Worm (Caenorhabditis elegans) whole organism, late embryonic: ENCODE data around the gene col-44.

Source experiments
- C08G9.2 ChIP-seq: sonication (generic microtip); optimal IDR thresholded peaks from 2 replicates; lab custom pipeline; 2016; ENCODE audit warnings: mild to moderate bottlenecking, missing genetic modification characterization, moderate library complexity, missing compliant biosample characterization
- C38D4.7 ChIP-seq: fragments of 200-800 bp; sonication (Bioruptor generic); optimal IDR thresholded peaks from 2 replicates; lab custom pipeline; 2018; ENCODE audit warnings: mild to moderate bottlenecking, missing genetic modification characterization, moderate library complexity, missing compliant biosample characterization
- T23F11.4 ChIP-seq: fragments of 200-800 bp; sonication (Bioruptor generic); optimal IDR thresholded peaks from 2 replicates; lab custom pipeline; 2018; ENCODE audit warnings: mild to moderate bottlenecking, missing genetic modification characterization, missing compliant biosample characterization
- ahr-1 ChIP-seq: sonication (generic microtip); optimal IDR thresholded peaks from 2 replicates; lab custom pipeline; 2016; ENCODE audit warnings: missing genetic modification characterization, missing compliant biosample characterization
- ceh-14 ChIP-seq: sonication (generic microtip); optimal IDR thresholded peaks from 2 replicates; lab custom pipeline; 2016; ENCODE audit warnings: missing genotype, missing genetic modification characterization, missing compliant biosample characterization
- ceh-18 ChIP-seq: sonication (generic microtip); optimal IDR thresholded peaks from 2 replicates; lab custom pipeline; 2016; ENCODE audit warnings: missing genetic modification characterization, missing compliant biosample characterization
- ceh-22 ChIP-seq: sonication (generic microtip); optimal IDR thresholded peaks from 2 replicates; lab custom pipeline; 2017; ENCODE audit warnings: missing biosample characterization, missing genetic modification characterization
- ceh-31 ChIP-seq: sonication (generic microtip); optimal IDR thresholded peaks from 2 replicates; lab custom pipeline; 2016; ENCODE audit warnings: missing genetic modification characterization, missing compliant biosample characterization
- ceh-34 ChIP-seq: sonication (generic microtip); optimal IDR thresholded peaks from 2 replicates; lab custom pipeline; 2016; ENCODE audit warnings: mild to moderate bottlenecking, missing genetic modification characterization, missing compliant biosample characterization
- ceh-48 ChIP-seq: sonication (generic microtip); optimal IDR thresholded peaks from 2 replicates; lab custom pipeline; 2016; ENCODE audit warnings: missing genetic modification characterization, inconsistent platforms, missing compliant biosample characterization
- ceh-6 ChIP-seq: fragments of 200-800 bp; sonication (Bioruptor generic); optimal IDR thresholded peaks from 2 replicates; lab custom pipeline; 2018; ENCODE audit warnings: mild to moderate bottlenecking, missing genetic modification characterization, missing compliant biosample characterization
- ceh-9 ChIP-seq: sonication (generic microtip); optimal IDR thresholded peaks from 2 replicates; lab custom pipeline; 2016; ENCODE audit warnings: mild to moderate bottlenecking, missing genetic modification characterization, inconsistent platforms, missing compliant biosample characterization
- dmd-4 ChIP-seq: sonication (generic microtip); optimal IDR thresholded peaks from 2 replicates; lab custom pipeline; 2016; ENCODE audit warnings: borderline replicate concordance, missing genetic modification characterization, missing compliant biosample characterization
- dve-1 ChIP-seq: sonication (generic microtip); optimal IDR thresholded peaks from 2 replicates; lab custom pipeline; 2017; ENCODE audit warnings: antibody characterized with exemption, mild to moderate bottlenecking, missing genetic modification characterization, missing compliant biosample characterization
- elt-2 ChIP-seq: sonication (generic microtip); optimal IDR thresholded peaks from 2 replicates; lab custom pipeline; 2016; ENCODE audit warnings: missing genetic modification reagents, missing genetic modification characterization, missing compliant biosample characterization
- elt-4 ChIP-seq: sonication (generic microtip); optimal IDR thresholded peaks from 2 replicates; lab custom pipeline; 2016; ENCODE audit warnings: missing genetic modification characterization, missing compliant biosample characterization
- ets-4 ChIP-seq: sonication (generic microtip); optimal IDR thresholded peaks from 2 replicates; lab custom pipeline; 2016; ENCODE audit warnings: missing genetic modification characterization, missing compliant biosample characterization
- eyg-1 ChIP-seq: sonication (generic microtip); optimal IDR thresholded peaks from 2 replicates; lab custom pipeline; 2016; ENCODE audit warnings: missing genotype, missing genetic modification characterization, missing compliant biosample characterization
- fkh-10 ChIP-seq: fragments of 150-350 bp; optimal IDR thresholded peaks from 2 replicates; lab custom pipeline; 2014; ENCODE audit warnings: missing biosample characterization, missing genetic modification reagents, missing genetic modification characterization
- fkh-6 ChIP-seq: sonication (generic microtip); optimal IDR thresholded peaks from 2 replicates; lab custom pipeline; 2016; ENCODE audit warnings: missing genetic modification characterization, missing compliant biosample characterization
- gmeb-2 ChIP-seq: sonication (generic microtip); optimal IDR thresholded peaks from 2 replicates; lab custom pipeline; 2016; ENCODE audit warnings: missing genetic modification characterization, inconsistent platforms, missing compliant biosample characterization
- hlh-13 ChIP-seq: fragments of 200-800 bp; sonication (Bioruptor generic); optimal IDR thresholded peaks from 2 replicates; lab custom pipeline; 2018; ENCODE audit warnings: mild to moderate bottlenecking, missing genetic modification characterization, missing compliant biosample characterization
- hlh-6 ChIP-seq: sonication (generic microtip); optimal IDR thresholded peaks from 2 replicates; lab custom pipeline; 2016; ENCODE audit warnings: missing genotype, missing genetic modification characterization, missing compliant biosample characterization
- hlh-8 ChIP-seq: sonication (generic microtip); optimal IDR thresholded peaks from 2 replicates; lab custom pipeline; 2016; ENCODE audit warnings: missing genotype, missing genetic modification characterization, missing compliant biosample characterization
- lin-11 ChIP-seq: fragments of 200-800 bp; sonication (Bioruptor generic); optimal IDR thresholded peaks from 2 replicates; lab custom pipeline; 2018; ENCODE audit warnings: mild to moderate bottlenecking, missing genetic modification characterization, missing compliant biosample characterization
- madf-2 ChIP-seq: sonication (generic microtip); optimal IDR thresholded peaks from 2 replicates; lab custom pipeline; 2017; ENCODE audit warnings: missing genetic modification characterization, missing compliant biosample characterization
- nhr-11 ChIP-seq: fragments of 150-350 bp; optimal IDR thresholded peaks from 2 replicates; lab custom pipeline; 2014; ENCODE audit warnings: missing biosample characterization, missing genetic modification characterization
- npax-4 ChIP-seq: sonication (generic microtip); optimal IDR thresholded peaks from 2 replicates; lab custom pipeline; 2016; ENCODE audit warnings: missing genetic modification characterization, missing compliant biosample characterization
- odd-2 ChIP-seq: sonication (generic microtip); optimal IDR thresholded peaks from 2 replicates; lab custom pipeline; 2017; ENCODE audit warnings: antibody characterized with exemption, mild to moderate bottlenecking, missing genetic modification characterization, missing compliant biosample characterization
- pax-1 ChIP-seq: fragments of 150-350 bp; optimal IDR thresholded peaks from 2 replicates; lab custom pipeline; 2014; ENCODE audit warnings: missing biosample characterization, missing genetic modification characterization
- pha-2 ChIP-seq: sonication (generic microtip); optimal IDR thresholded peaks from 2 replicates; lab custom pipeline; 2017; ENCODE audit warnings: mild to moderate bottlenecking, missing genetic modification characterization, missing compliant biosample characterization
- pha-4 ChIP-seq: fragments of 150-350 bp; optimal IDR thresholded peaks from 2 replicates; lab custom pipeline; 2018; ENCODE audit warnings: missing biosample characterization, missing genetic modification reagents, missing genetic modification characterization
- pros-1 ChIP-seq: fragments of 150-350 bp; optimal IDR thresholded peaks from 2 replicates; lab custom pipeline; 2014; ENCODE audit warnings: missing biosample characterization, missing genetic modification reagents, missing genetic modification characterization
- ref-2 ChIP-seq: sonication (generic microtip); optimal IDR thresholded peaks from 2 replicates; lab custom pipeline; 2016; ENCODE audit warnings: missing genetic modification characterization, missing compliant biosample characterization
- rnt-1 ChIP-seq: sonication (generic microtip); optimal IDR thresholded peaks from 2 replicates; lab custom pipeline; 2016; ENCODE audit warnings: missing genetic modification characterization, missing compliant biosample characterization
- sdc-2 ChIP-seq: sonication (generic microtip); optimal IDR thresholded peaks from 2 replicates; lab custom pipeline; 2016; ENCODE audit warnings: missing genotype, missing genetic modification characterization, missing compliant biosample characterization
- sox-4 ChIP-seq: sonication (generic microtip); optimal IDR thresholded peaks from 2 replicates; lab custom pipeline; 2017; ENCODE audit warnings: mild to moderate bottlenecking, missing genetic modification characterization, inconsistent platforms, missing compliant biosample characterization
- tbx-7 ChIP-seq: sonication (generic microtip); optimal IDR thresholded peaks from 2 replicates; lab custom pipeline; 2016; ENCODE audit warnings: missing genotype, missing genetic modification characterization, missing compliant biosample characterization
- ttx-3 ChIP-seq: sonication (generic microtip); optimal IDR thresholded peaks from 2 replicates; lab custom pipeline; 2016; ENCODE audit warnings: missing genetic modification reagents, missing genetic modification characterization, missing compliant biosample characterization
- unc-42 ChIP-seq: sonication (generic microtip); optimal IDR thresholded peaks from 2 replicates; lab custom pipeline; 2016; ENCODE audit warnings: missing genotype, missing genetic modification characterization, missing compliant biosample characterization

The col-44 gene

DNA sequence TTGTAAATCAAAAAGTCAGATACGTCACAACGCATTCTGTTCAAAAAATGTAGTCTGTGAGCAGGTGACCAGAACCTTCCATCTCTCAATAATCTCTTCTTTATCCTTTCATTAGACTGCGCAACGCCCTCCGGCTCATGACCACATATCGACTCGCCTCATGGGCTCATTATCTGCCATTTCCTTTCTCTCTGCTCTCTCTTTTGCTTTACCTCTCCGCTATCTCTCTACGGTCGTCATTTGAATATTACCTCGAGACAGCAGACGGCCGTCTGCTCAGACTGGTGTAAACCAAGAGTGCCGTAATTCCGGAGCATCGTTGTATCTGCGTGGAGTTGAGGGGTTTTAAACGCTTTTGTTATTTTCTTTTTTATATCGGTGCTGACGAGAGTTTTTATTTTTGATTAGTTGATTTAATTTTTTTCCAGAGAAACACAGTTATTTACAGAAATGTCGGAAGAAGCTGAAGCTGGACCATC lies 6.8 kb downstream of the col-44 start, which contains the start of gene bra-1 (continued):
- TF ChIP-seq nhr-11 (tag; lab: Kevin White, UChicago) (no peak), hlh-8 (tag; lab: Kevin White, UChicago) (no peak), ceh-48 (tag; lab: Kevin White, UChicago) (peak; percentile 47), tbx-7 (tag; lab: Kevin White, UChicago) (no peak), ceh-9 (tag; lab: Kevin White, UChicago) (no peak), ceh-14 (tag; lab: Kevin White, UChicago) (peak; percentile 66), ahr-1 (no peak)

- TF ChIP-seq fkh-10 (GFP tag; lab: Kevin White, UChicago) (no peak), madf-2 (tag; lab: Kevin White, UChicago) (no peak), rnt-1 (no peak), pha-2 (no peak), dve-1 (no peak), ceh-14 (tag; lab: Kevin White, UChicago) (no peak), unc-42 (tag; lab: Kevin White, UChicago) (no peak), lin-11 (no peak), ceh-22 (tag; lab: Kevin White, UChicago) (no peak), sox-4 (tag; lab: Kevin White, UChicago) (no peak), C38D4.7 (no peak)
Observed at ce11 chrX:13600136-13600535, 8.9 kb downstream of the col-44 start, which contains the start of gene F54B11.7. F54B11.7 (plus strand) TSS chrX:13600436.

- TF ChIP-seq pha-2 = no peak
- no peak for TF ChIP-seq gmeb-2
- no peak for TF ChIP-seq elt-4 (tag; lab: Kevin White, UChicago)
- no peak for TF ChIP-seq npax-4 (tag; lab: Kevin White, UChicago)
- TF ChIP-seq ceh-6 (GFP tag; lab: Kevin White, UChicago) = no peak
- TF ChIP-seq pax-1 (tag; lab: Kevin White, UChicago) = no peak
- TF ChIP-seq unc-42 (tag; lab: Kevin White, UChicago) = no peak
- TF ChIP-seq pros-1 (tag; lab: Kevin White, UChicago) = no peak
- TF ChIP-seq fkh-10 (GFP tag; lab: Kevin White, UChicago) = no peak
- no peak for TF ChIP-seq dmd-4 (tag; lab: Kevin White, UChicago)
- TF ChIP-seq ceh-34 (tag; lab: Kevin White, UChicago) = no peak
- no peak for TF ChIP-seq ets-4 (tag; lab: Kevin White, UChicago)
- no peak for TF ChIP-seq odd-2 (tag; lab: Kevin White, UChicago)
Observed at ce11 chrX:13603826-13604225, 12.6 kb downstream of the col-44 start, which contains the start of gene F54B11.8. F54B11.8 (minus strand) TSS chrX:13603926.

- no peak for TF ChIP-seq C08G9.2 (tag; lab: Kevin White, UChicago)
- peak; percentile 96 for TF ChIP-seq sdc-2 (tag; lab: Kevin White, UChicago)
- peak; percentile 40 for TF ChIP-seq ceh-18
- TF ChIP-seq ceh-14 (tag; lab: Kevin White, UChicago) = no peak
- no peak for TF ChIP-seq ceh-6 (GFP tag; lab: Kevin White, UChicago)
- TF ChIP-seq fkh-10 (GFP tag; lab: Kevin White, UChicago) = no peak
- TF ChIP-seq eyg-1 (tag; lab: Kevin White, UChicago) = no peak
- no peak for TF ChIP-seq pha-2
- TF ChIP-seq npax-4 (tag; lab: Kevin White, UChicago) = no peak
Observed at ce11 chrX:13604946-13605617, 13.8 kb downstream of the col-44 start, which contains the start of gene F54B11.9. F54B11.9 (plus strand) TSS chrX:13605567.

DNA sequence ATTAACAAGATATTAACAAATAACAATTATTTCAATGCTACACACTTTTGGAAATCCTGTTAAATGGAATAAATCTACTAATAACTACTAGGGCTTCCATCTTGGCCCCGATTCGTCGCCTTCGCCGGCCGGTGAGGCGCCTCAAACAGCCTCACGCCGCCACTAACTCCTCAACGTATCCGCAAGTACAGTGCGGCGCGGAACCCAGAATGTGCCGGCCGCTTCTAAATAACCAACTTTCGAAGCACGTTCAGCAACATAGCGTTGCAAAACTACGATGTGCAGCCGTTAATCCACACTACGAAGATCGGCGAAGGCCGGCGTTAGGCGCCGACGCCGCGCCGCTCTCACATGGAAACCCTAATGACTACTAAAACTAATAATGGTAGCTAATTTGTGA lies 14.6 kb downstream of the col-44 start:
- TF ChIP-seq ceh-48 (tag; lab: Kevin White, UChicago) (no peak), elt-4 (tag; lab: Kevin White, UChicago) (no peak), pha-4 (tag; lab: Kevin White, UChicago) (no peak), elt-2 (tag; lab: Kevin White, UChicago) (no peak), ceh-31 (tag; lab: Kevin White, UChicago) (no peak), ceh-14 (tag; lab: Kevin White, UChicago) (no peak), eyg-1 (tag; lab: Kevin White, UChicago) (no peak), hlh-6 (tag; lab: Kevin White, UChicago) (no peak), T23F11.4 (GFP tag; lab: Kevin White, UChicago) (no peak), fkh-6 (tag; lab: Kevin White, UChicago) (no peak), ref-2 (tag; lab: Kevin White, UChicago) (no peak), hlh-13 (GFP tag; lab: Kevin White, UChicago) (no peak), ttx-3 (tag; lab: Kevin White, UChicago) (no peak), ceh-6 (GFP tag; lab: Kevin White, UChicago) (no peak)
